Fruit fly (Drosophila melanogaster) whole organism, wandering third instar larva: ENCODE measurements around the gene wrd.

Experiments used
- Abd-B ChIP-seq: fragments of >200 bp; optimal IDR thresholded peaks from 2 replicates; lab custom pipeline; 2017; ENCODE audit warnings: missing biosample characterization, missing genetic modification characterization
- CG32264 ChIP-seq: fragments of 200-800 bp; sonication (Bioruptor generic); optimal IDR thresholded peaks from 2 replicates; lab custom pipeline; 2016; ENCODE audit warnings: missing biosample characterization, missing genetic modification characterization
- Dfd ChIP-seq: fragments of >200 bp; optimal IDR thresholded peaks from 2 replicates; lab custom pipeline; 2017; ENCODE audit warnings: missing biosample characterization, missing genetic modification characterization
- Dif ChIP-seq: fragments of 200-275, 200-300 bp; sonication (Bioruptor generic); optimal IDR thresholded peaks from 2 replicates; lab custom pipeline; 2018; ENCODE audit warnings: missing biosample characterization, missing genetic modification characterization; ENCODE audit not compliant: partially characterized antibody
- GATAd ChIP-seq: sonication (Bioruptor generic); optimal IDR thresholded peaks from 2 replicates; lab custom pipeline; 2016; ENCODE audit warnings: missing biosample characterization, missing genetic modification characterization
- Hr78 ChIP-seq: fragments of >200 bp; optimal IDR thresholded peaks from 2 replicates; lab custom pipeline; 2017; ENCODE audit warnings: missing biosample characterization, missing genetic modification characterization
- Hr83 ChIP-seq: fragments of 200-300 bp; sonication (Bioruptor generic); optimal IDR thresholded peaks from 2 replicates; lab custom pipeline; 2016; ENCODE audit warnings: missing biosample characterization, mild to moderate bottlenecking, missing genetic modification characterization, moderate library complexity; ENCODE audit not compliant: poor library complexity, severe bottlenecking
- Jra ChIP-seq: sonication (Bioruptor generic); optimal IDR thresholded peaks from 2 replicates; lab custom pipeline; 2016; ENCODE audit warnings: missing biosample characterization, missing genetic modification characterization
- Myc ChIP-seq: fragments of >200 bp; optimal IDR thresholded peaks from 2 replicates; lab custom pipeline; 2017
- OdsH ChIP-seq: fragments of 200-800 bp; sonication (Bioruptor generic); optimal IDR thresholded peaks from 2 replicates; lab custom pipeline; 2016; ENCODE audit warnings: missing biosample characterization, mild to moderate bottlenecking, missing genetic modification characterization
- Sp1 ChIP-seq: fragments of 200-800 bp; sonication (Bioruptor generic); optimal IDR thresholded peaks from 3 replicates; lab custom pipeline; 2019; ENCODE audit warnings: missing biosample characterization, mild to moderate bottlenecking, missing genetic modification characterization, moderate library complexity
- brk ChIP-seq: fragments of 200-800 bp; sonication (Bioruptor generic); optimal IDR thresholded peaks from 2 replicates; lab custom pipeline; 2016; ENCODE audit warnings: missing biosample characterization, mild to moderate bottlenecking, missing genetic modification characterization
- ey ChIP-seq: fragments of 200-800 bp; sonication (Bioruptor generic); optimal IDR thresholded peaks from 2 replicates; lab custom pipeline; 2016; ENCODE audit warnings: missing biosample characterization, missing genetic modification characterization
- foxo ChIP-seq, 2 experiments: fragments of 200-800 bp; sonication (Bioruptor generic); optimal IDR thresholded peaks; 2 replicates in 1 of 2; 3 replicates in 1 of 2; lab custom pipeline; 2016 to 2017; ENCODE audit warnings: missing biosample characterization in 2 of 2, missing genetic modification characterization in 2 of 2
- fru ChIP-seq: fragments of 200-800 bp; sonication (Bioruptor generic); optimal IDR thresholded peaks from 3 replicates; lab custom pipeline; 2016; ENCODE audit warnings: missing biosample characterization, mild to moderate bottlenecking, missing genetic modification characterization
- h ChIP-seq: fragments of 200-800 bp; sonication (Bioruptor generic); optimal IDR thresholded peaks from 3 replicates; lab custom pipeline; 2016; ENCODE audit warnings: missing biosample characterization, mild to moderate bottlenecking, missing genetic modification characterization
- lola ChIP-seq: fragments of >200 bp; optimal IDR thresholded peaks from 2 replicates; lab custom pipeline; 2017; ENCODE audit warnings: missing biosample characterization, missing genetic modification characterization
- pan ChIP-seq: fragments of >200 bp; optimal IDR thresholded peaks from 2 replicates; lab custom pipeline; 2017
- rgr ChIP-seq: fragments of 200-800 bp; sonication (Bioruptor generic); optimal IDR thresholded peaks from 3 replicates; lab custom pipeline; 2016; ENCODE audit warnings: missing biosample characterization, mild to moderate bottlenecking, missing genetic modification characterization
- sv ChIP-seq: fragments of 200-800 bp; sonication (Bioruptor generic); optimal IDR thresholded peaks from 3 replicates; lab custom pipeline; 2016; ENCODE audit warnings: missing biosample characterization, missing genetic modification characterization
- tai ChIP-seq: sonication (Bioruptor generic); optimal IDR thresholded peaks from 2 replicates; lab custom pipeline; 2016; ENCODE audit warnings: missing biosample characterization, missing genetic modification characterization
- usp ChIP-seq: fragments of >200 bp; optimal IDR thresholded peaks from 2 replicates; lab custom pipeline; 2017; ENCODE audit warnings: missing biosample characterization, missing genetic modification characterization
- woc ChIP-seq: sonication (Bioruptor generic); optimal IDR thresholded peaks from 2 replicates; lab custom pipeline; 2016; ENCODE audit warnings: missing biosample characterization, mild to moderate bottlenecking, missing genetic modification characterization

The wrd gene

DNA sequence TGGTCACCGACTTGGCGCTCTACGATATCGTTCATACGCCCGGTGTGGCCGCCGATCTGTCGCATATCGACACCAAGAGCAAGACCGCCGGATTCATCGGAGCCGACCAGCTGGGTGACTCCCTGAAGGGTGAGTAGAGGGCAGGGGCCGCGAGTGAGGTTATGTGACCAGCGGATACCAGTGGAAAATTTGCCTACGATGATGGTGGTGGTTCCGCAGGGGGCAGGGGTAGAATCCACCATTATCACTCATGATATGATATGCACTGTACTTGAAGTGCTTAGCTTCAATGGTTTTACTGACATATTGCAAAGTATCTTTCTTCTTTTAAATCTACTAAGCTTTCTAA lies 59.2 kb downstream of the wrd start:
- TF ChIP-seq usp: no peak
- TF ChIP-seq foxo (GFP tag; optimal IDR thresholded peaks at IDR 0.05; lab: Kevin White, UChicago): no peak
- no peak for TF ChIP-seq Myc (lab: Kevin White, UChicago)
- no peak for TF ChIP-seq Sp1 (GFP tag; lab: Kevin White, UChicago)
- no peak for TF ChIP-seq ey
- no peak for TF ChIP-seq Dif
- TF ChIP-seq Hr83 (GFP tag; lab: Kevin White, UChicago): no peak
- no peak for TF ChIP-seq lola (GFP tag; lab: Kevin White, UChicago)
- TF ChIP-seq pan: no peak
- TF ChIP-seq Jra (GFP tag; lab: Kevin White, UChicago): no peak
- no peak for TF ChIP-seq woc (GFP tag; lab: Kevin White, UChicago)
- TF ChIP-seq Dfd: no peak
- TF ChIP-seq GATAd (GFP tag; lab: Kevin White, UChicago): no peak
- no peak for TF ChIP-seq h (GFP tag; lab: Kevin White, UChicago)

DNA sequence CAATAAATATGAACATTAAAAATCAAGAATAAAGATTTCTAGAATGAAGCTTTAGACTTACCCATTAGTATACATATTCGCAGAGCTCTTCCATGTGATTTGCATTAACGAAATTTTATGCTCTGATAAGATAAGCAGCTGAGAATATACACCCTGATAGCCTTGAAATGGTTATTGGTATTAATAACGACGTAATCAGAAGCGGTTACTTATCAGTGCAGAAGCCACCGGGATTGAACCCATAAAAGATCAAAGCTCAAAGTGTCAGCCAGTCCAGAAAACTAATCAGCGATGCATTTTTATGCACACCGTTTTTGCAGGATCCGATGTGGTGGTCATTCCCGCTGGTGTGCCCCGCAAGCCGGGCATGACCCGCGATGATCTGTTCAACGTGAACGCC lies 59.8 kb downstream of the wrd start:
- no peak for TF ChIP-seq CG32264 (GFP tag; lab: Kevin White, UChicago)
- no peak for TF ChIP-seq sv (GFP tag; lab: Kevin White, UChicago)
- TF ChIP-seq Hr78 (GFP tag; lab: Kevin White, UChicago): no peak
- TF ChIP-seq Abd-B (GFP tag; lab: Kevin White, UChicago): no peak
- TF ChIP-seq Jra (GFP tag; lab: Kevin White, UChicago): no peak
- TF ChIP-seq fru (GFP tag; lab: Kevin White, UChicago): no peak
- TF ChIP-seq foxo (GFP tag; optimal IDR thresholded peaks at IDR 0.05; lab: Kevin White, UChicago): no peak
- no peak for TF ChIP-seq h (GFP tag; lab: Kevin White, UChicago)
- TF ChIP-seq brk (GFP tag; lab: Kevin White, UChicago): no peak
- no peak for TF ChIP-seq Dif

dm6 chr3R:18228713-18229222 lies 61.2 kb downstream of the wrd start:
- no peak for TF ChIP-seq tai
- TF ChIP-seq OdsH: no peak
- peak; percentile 3 for TF ChIP-seq rgr (GFP tag; lab: Kevin White, UChicago)
- TF ChIP-seq usp: no peak
- TF ChIP-seq Sp1 (GFP tag; lab: Kevin White, UChicago): no peak
- peak in 1 of 2 experiments; percentile 9 for TF ChIP-seq foxo (GFP tag; optimal IDR thresholded peaks at IDR 0.05; lab: Kevin White, UChicago)
